Fruit fly (Drosophila melanogaster): ENCODE data around the gene CG10097.

Gene CG10097

DNA sequence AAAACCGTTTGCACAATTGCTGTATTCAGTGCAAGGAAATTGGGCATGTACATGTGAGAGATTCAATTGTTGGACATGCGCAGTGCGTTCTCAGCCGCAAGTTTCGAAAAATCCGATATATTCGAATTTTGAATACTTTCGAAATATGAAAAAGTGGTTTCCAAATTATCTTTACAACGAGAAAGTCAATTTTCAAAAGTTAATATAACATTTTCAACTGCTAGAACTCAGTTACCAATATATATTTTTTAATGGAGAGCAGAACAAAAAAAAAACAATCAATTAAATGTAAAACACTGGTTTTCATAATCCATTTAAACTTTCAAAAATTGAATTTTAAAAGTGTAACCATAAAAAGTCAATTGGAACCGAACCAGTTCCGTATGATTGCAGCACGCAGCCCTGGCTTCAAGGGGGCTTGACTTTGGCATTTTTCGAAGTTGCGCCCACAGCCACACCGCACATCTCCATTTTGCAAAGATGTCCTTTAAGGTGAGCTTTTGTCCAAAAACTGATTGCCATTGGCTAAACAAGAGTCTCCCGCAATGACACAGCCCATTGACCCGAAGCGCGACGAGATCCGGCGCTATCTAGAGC, 26.7 kb upstream of the CG10097 start, which contains the start of the genes Scgbeta and CG17202 (continued):
- TF ChIP-seq vvl (GFP tag; IDR thresholded peaks at IDR 0.05) (no peak), CG9609 (GFP tag; optimal IDR thresholded peaks at IDR 0.05) (no peak), Stat92E (GFP tag; optimal IDR thresholded peaks at IDR 0.05) (no peak), Dp (GFP tag; optimal IDR thresholded peaks at IDR 0.05) (peak; percentile 66), crp (GFP tag; optimal IDR thresholded peaks at IDR 0.05) (peak in 1 of 2 experiments; percentile 11), ewg (GFP tag; optimal IDR thresholded peaks at IDR 0.05) (peak; percentile 92), sisA (GFP tag; IDR thresholded peaks at IDR 0.05) (no peak), Ptx1 (GFP tag; IDR thresholded peaks at IDR 0.05) (no peak), D19B (GFP tag; optimal IDR thresholded peaks at IDR 0.05) (no peak), dpn (GFP tag; optimal IDR thresholded peaks at IDR 0.05) (peak in 1 of 2 experiments; percentile 17), CG3065 (GFP tag; optimal IDR thresholded peaks at IDR 0.05) (no peak), HmgZ (tag; optimal IDR thresholded peaks at IDR 0.05) (peak; percentile 62), cwo (GFP tag; optimal IDR thresholded peaks at IDR 0.05) (no peak), Dref (GFP tag; IDR thresholded peaks at IDR 0.05) (peak; percentile 45; the same call in 1 of the 2 replicates), al (GFP tag; IDR thresholded peaks at IDR 0.05) (no peak), CG16813 (GFP tag; IDR thresholded peaks at IDR 0.05; ENCODE audit: partially characterized antibody) (no peak), tna (GFP tag; IDR thresholded peaks at IDR 0.05; ENCODE audit: partially characterized antibody) (no peak), CG12659 (GFP tag; optimal IDR thresholded peaks at IDR 0.05) (peak; percentile 44), Dip2 (GFP tag; IDR thresholded peaks at IDR 0.05) (no peak), CG14441 (GFP tag; IDR thresholded peaks at IDR 0.05) (no peak), pzg (GFP tag; optimal IDR thresholded peaks at IDR 0.05) (peak; percentile 78), repo (GFP tag; optimal IDR thresholded peaks at IDR 0.05) (no peak), CG8290 (GFP tag; optimal IDR thresholded peaks at IDR 0.05) (no peak), CG8290 (tag; optimal IDR thresholded peaks at IDR 0.05) (no peak), CG15073 (GFP tag; optimal IDR thresholded peaks at IDR 0.05) (no peak), Max (GFP tag; optimal IDR thresholded peaks at IDR 0.05) (peak; percentile 23), Poxn (GFP tag; IDR thresholded peaks at IDR 0.05) (no peak), dimm (GFP tag; IDR thresholded peaks at IDR 0.05) (no peak), BEAF-32 (GFP tag; optimal IDR thresholded peaks at IDR 0.05) (peak; percentile 37), unc-4 (GFP tag; IDR thresholded peaks at IDR 0.05; ENCODE audit: partially characterized antibody) (no peak), CG7928 (GFP tag; optimal IDR thresholded peaks at IDR 0.05) (peak; percentile 96), Mrtf (GFP tag; IDR thresholded peaks at IDR 0.05) (no peak), sr (GFP tag; IDR thresholded peaks at IDR 0.05) (no peak), CG1603 (tag; optimal IDR thresholded peaks at IDR 0.05) (no peak), CG6175 (GFP tag; IDR thresholded peaks at IDR 0.05) (no peak), CG1647 (GFP tag; optimal IDR thresholded peaks at IDR 0.05) (no peak), CG3995 (GFP tag; optimal IDR thresholded peaks at IDR 0.05) (no peak), CG11456 (GFP tag; IDR thresholded peaks at IDR 0.05) (peak; percentile 38; the same call in 1 of the 3 replicates), CG15514 (GFP tag; optimal IDR thresholded peaks at IDR 0.05) (peak; percentile 100), CG32767 (GFP tag; IDR thresholded peaks at IDR 0.05) (0 out of 2 replicates have a peak, but pooled peaks have one; percentile 12), CG4282 (GFP tag; optimal IDR thresholded peaks at IDR 0.05) (no peak), tx (GFP tag; optimal IDR thresholded peaks at IDR 0.05) (no peak), nom (GFP tag; optimal IDR thresholded peaks at IDR 0.05) (no peak), CG8089 (GFP tag; optimal IDR thresholded peaks at IDR 0.05) (no peak), lilli (GFP tag; optimal IDR thresholded peaks at IDR 0.05) (peak; percentile 49), Hey (tag; optimal IDR thresholded peaks at IDR 0.05) (no peak), odd (GFP tag; optimal IDR thresholded peaks at IDR 0.05) (no peak), CG13894 (tag; optimal IDR thresholded peaks at IDR 0.05) (no peak), CG12104 (GFP tag; optimal IDR thresholded peaks at IDR 0.05) (no peak), cad (GFP tag; optimal IDR thresholded peaks at IDR 0.05) (no peak)
